Worm (Caenorhabditis elegans): Measurements from ENCODE around the gene kcmf-1.

ce11 chrIII:7795311-7795710, 33.9 kb upstream of the kcmf-1 start, which contains the start of gene cyk-7:
- TF ChIP-seq unc-62 (GFP tag; optimal IDR thresholded peaks at IDR 0.05) (no peak), F33H1.4 (GFP tag; IDR thresholded peaks at IDR 0.05) (peak; percentile 69), B0336.3 (GFP tag; IDR thresholded peaks at IDR 0.05) (no peak), egrh-3 (GFP tag; IDR thresholded peaks at IDR 0.05) (no peak), ceh-100 (GFP tag; IDR thresholded peaks at IDR 0.05) (0 out of 2 replicates have a peak, but pooled peaks have one; percentile 13), Y53F4B.3 (GFP tag; IDR thresholded peaks at IDR 0.05) (no peak), nhr-80 (tag; optimal IDR thresholded peaks at IDR 0.05) (no peak), repo-1 (tag; optimal IDR thresholded peaks at IDR 0.05) (no peak), him-1 (tag; optimal IDR thresholded peaks at IDR 0.05) (peak; percentile 64), snpc-4 (GFP tag; optimal IDR thresholded peaks at IDR 0.05) (no peak), snpc-4 (tag; optimal IDR thresholded peaks at IDR 0.05) (peak in 1 of 4 experiments; percentile 28), die-1 (tag; optimal IDR thresholded peaks at IDR 0.05) (no peak)
